Worm (Caenorhabditis elegans) whole organism, L4/young adult: ENCODE measurements around the gene F52C9.3.

Experiments used
- W03F9.2 ChIP-seq: fragments of 150-350 bp; optimal IDR thresholded peaks from 2 replicates; lab custom pipeline; 2014; ENCODE audit warnings: missing biosample characterization, missing genetic modification characterization
- dao-5 ChIP-seq: sonication (generic microtip); optimal IDR thresholded peaks from 2 replicates; lab custom pipeline; 2016; ENCODE audit warnings: missing genotype, missing genetic modification characterization, moderate library complexity, missing compliant biosample characterization
- him-1 ChIP-seq: sonication (generic microtip); optimal IDR thresholded peaks from 2 replicates; lab custom pipeline; 2016; ENCODE audit warnings: missing genotype, missing genetic modification reagents, missing genetic modification characterization, missing compliant biosample characterization

DNA sequence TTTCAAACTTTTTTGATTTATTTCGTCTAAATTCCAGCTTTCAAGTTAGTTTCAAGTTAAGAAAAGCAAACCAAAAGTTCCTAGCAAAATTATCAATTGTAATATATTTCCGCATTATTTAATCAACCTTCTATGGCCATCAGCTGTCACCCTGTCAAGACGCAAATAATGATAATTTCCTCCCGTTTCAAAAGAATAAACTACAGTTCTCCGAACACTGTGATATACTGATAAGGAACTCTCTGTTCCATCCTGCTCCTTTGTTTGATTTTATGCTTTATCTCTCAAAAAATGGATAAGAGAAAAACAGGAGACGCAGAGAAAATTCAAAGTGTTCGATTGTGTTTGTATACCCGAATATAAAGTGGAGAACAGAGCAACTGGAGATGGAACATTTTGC lies 30.4 kb upstream of the F52C9.3 start:
- TF ChIP-seq him-1: no peak
- no peak for TF ChIP-seq dao-5 (tag; lab: Kevin White, UChicago)
- no peak for TF ChIP-seq W03F9.2 (tag; lab: Kevin White, UChicago)
